Fruit fly (Drosophila melanogaster): Measurements from ENCODE around the gene Tmc.

- no peak for TF ChIP-seq psq (optimal IDR thresholded peaks at IDR 0.05)
- no peak for TF ChIP-seq ttk (optimal IDR thresholded peaks at IDR 0.05)
- no peak for TF ChIP-seq insv (optimal IDR thresholded peaks at IDR 0.05)
Measured at dm6 chr3L:9638971-9639370, 41.4 kb downstream of the Tmc start, which contains the start of gene CG18179.

Measured in Kc167 (cell line).